Fruit fly (Drosophila melanogaster) whole organism, adult: ENCODE data around the gene CG32452.

ENCODE experiments used
- CG12768 ChIP-seq: fragments of 200-800 bp; sonication (Bioruptor generic); optimal IDR thresholded peaks from 2 replicates; lab custom pipeline; 2017; ENCODE audit warnings: missing biosample characterization, missing genetic modification characterization, mild to moderate bottlenecking, moderate library complexity, missing genetic modification reagents
- CG1620 ChIP-seq: fragments of 200-800 bp; sonication (Bioruptor generic); optimal IDR thresholded peaks from 2 replicates; lab custom pipeline; 2016; ENCODE audit warnings: missing biosample characterization, missing genetic modification characterization
- CG33017 ChIP-seq: fragments of 200-800 bp; sonication (Bioruptor generic); optimal IDR thresholded peaks from 2 replicates; lab custom pipeline; 2018; ENCODE audit warnings: missing biosample characterization, mild to moderate bottlenecking, missing genetic modification characterization, moderate library complexity
- CG5204 ChIP-seq: fragments of 200-800 bp; sonication (Bioruptor generic); optimal IDR thresholded peaks from 2 replicates; lab custom pipeline; 2016; ENCODE audit warnings: missing biosample characterization, missing genetic modification characterization
- CG7045 ChIP-seq: fragments of 200-800 bp; sonication (Bioruptor generic); optimal IDR thresholded peaks from 2 replicates; lab custom pipeline; 2017; ENCODE audit warnings: missing biosample characterization, mild to moderate bottlenecking, missing genetic modification characterization
- CG7101 ChIP-seq: fragments of 200-800 bp; sonication (Bioruptor generic); optimal IDR thresholded peaks from 2 replicates; lab custom pipeline; 2018; ENCODE audit warnings: missing biosample characterization, mild to moderate bottlenecking, missing genetic modification characterization, moderate library complexity
- Crg-1 ChIP-seq: fragments of 200-800 bp; sonication (Bioruptor generic); optimal IDR thresholded peaks from 2 replicates; lab custom pipeline; 2016; ENCODE audit warnings: missing biosample characterization, missing genetic modification characterization
- Hr96 ChIP-seq: fragments of 200-800 bp; sonication (Bioruptor generic); optimal IDR thresholded peaks from 2 replicates; lab custom pipeline; 2016; ENCODE audit warnings: missing biosample characterization, missing genetic modification characterization
- bab1 ChIP-seq: fragments of 200-800 bp; sonication (Bioruptor generic); optimal IDR thresholded peaks from 3 replicates; lab custom pipeline; 2019; ENCODE audit warnings: missing biosample characterization, mild to moderate bottlenecking, missing genetic modification characterization, moderate library complexity
- cic ChIP-seq: fragments of 200-800 bp; sonication (Bioruptor generic); optimal IDR thresholded peaks from 2 replicates; lab custom pipeline; 2017; ENCODE audit warnings: missing biosample characterization, mild to moderate bottlenecking, missing genetic modification characterization, moderate library complexity
- kay ChIP-seq: fragments of 200-800 bp; sonication (Bioruptor generic); peaks from one replicate; lab custom pipeline; 2016; ENCODE audit warnings: missing biosample characterization, missing genetic modification characterization, borderline replicate concordance
- pad ChIP-seq: fragments of 200-800 bp; sonication (Bioruptor generic); optimal IDR thresholded peaks from 3 replicates; lab custom pipeline; 2017; ENCODE audit warnings: missing biosample characterization, missing genetic modification characterization, mild to moderate bottlenecking, moderate library complexity, missing genetic modification reagents
- tj ChIP-seq: fragments of 200-800 bp; sonication (Bioruptor generic); optimal IDR thresholded peaks from 3 replicates; lab custom pipeline; 2017; ENCODE audit warnings: missing biosample characterization, mild to moderate bottlenecking, missing genetic modification characterization, moderate library complexity

DNA sequence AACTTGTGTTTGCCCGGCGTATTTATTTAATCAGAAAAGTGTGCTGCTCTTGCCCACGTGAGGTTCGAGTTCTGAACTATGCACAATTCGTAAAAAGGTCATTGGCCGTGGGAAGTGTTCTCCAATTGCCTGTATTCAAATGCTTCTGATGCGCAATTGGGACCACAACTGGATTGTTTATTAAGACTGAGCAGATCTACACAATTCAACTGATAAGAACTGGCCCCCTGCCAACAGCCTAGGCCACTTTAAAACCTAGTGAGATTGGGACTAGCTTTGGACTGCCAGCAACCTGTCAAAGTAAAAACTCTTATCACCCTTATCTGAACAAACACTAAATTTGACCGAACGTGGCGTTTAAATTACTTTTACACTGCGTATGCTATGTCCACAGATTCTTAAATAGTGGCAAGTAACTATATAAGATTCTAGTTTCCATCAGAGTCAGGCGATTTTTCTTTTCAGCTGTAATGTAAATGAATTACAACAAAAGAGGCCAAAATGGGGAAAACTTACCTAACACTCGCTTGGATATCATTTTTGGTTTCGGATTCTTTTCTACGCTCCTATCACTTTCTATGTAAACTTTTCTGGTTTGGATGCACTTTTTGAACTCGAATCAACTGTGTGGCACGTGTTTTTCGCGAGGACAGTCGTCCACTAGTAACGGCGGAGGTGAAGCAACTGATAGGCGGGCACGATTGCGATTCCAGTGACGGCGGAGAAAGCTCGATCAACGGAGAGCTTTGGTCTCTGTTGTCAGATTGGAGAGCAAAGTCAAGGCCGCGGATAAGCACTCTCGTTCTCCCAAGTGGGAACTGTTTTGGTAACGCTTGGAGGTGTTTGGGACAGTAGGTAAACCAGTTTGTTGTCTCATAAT lies 20.4 kb downstream of the CG32452 start, which contains the start of gene CG11241:
- TF ChIP-seq CG1620 (GFP tag; lab: Kevin White, UChicago) (no peak), Crg-1 (GFP tag; lab: Kevin White, UChicago) (no peak), Hr96 (peak; percentile 3), CG7045 (GFP tag; lab: Kevin White, UChicago) (no peak), bab1 (GFP tag; lab: Kevin White, UChicago) (no peak), CG7101 (tag; lab: Kevin White, UChicago) (no peak), tj (GFP tag; lab: Kevin White, UChicago) (no peak), CG33017 (no peak), CG5204 (GFP tag; lab: Kevin White, UChicago) (no peak), kay (GFP tag; lab: Kevin White, UChicago) (peak; percentile 26), CG12768 (GFP tag; lab: Kevin White, UChicago) (peak; percentile 1), pad (GFP tag; lab: Kevin White, UChicago) (no peak), cic (GFP tag; lab: Kevin White, UChicago) (peak; percentile 10)
